Worm (Caenorhabditis elegans) whole organism, midembryonic: ENCODE data around the gene rrf-3.

ENCODE experiments used
- ztf-23 ChIP-seq: fragments of 200-800 bp; sonication (Bioruptor generic); IDR thresholded peaks from 2 replicates; pipeline ENCODE4 v1.3.6; 2022; ENCODE audit warnings: missing genetic modification reagents, missing genetic modification characterization, missing compliant biosample characterization
- ztf-29 ChIP-seq: fragments of 200-800 bp; sonication (Bioruptor generic); IDR thresholded peaks from 2 replicates; pipeline ENCODE4 v1.3.6; 2022; ENCODE audit warnings: missing genetic modification reagents, missing genetic modification characterization, missing compliant biosample characterization

ce11 chrII:8126617-8127016 is 35.6 kb upstream of the rrf-3 start:
- TF ChIP-seq ztf-29 (GFP tag; lab: Robert Waterston, UW) (no peak), ztf-23 (no peak)
